Worm (Caenorhabditis elegans) whole organism, L4 larva: ENCODE data around the gene C01G10.7.
A peak's percentile ranks its signal among the peaks of the same experiment; 100 is the strongest.
"Not testable (repeated sequence)": the region's sequence is repeated elsewhere in the genome, so short reads cannot be mapped to it uniquely, and the experiment has no call there.

Experiments
- F26F4.8 ChIP-seq: fragments of 200-800 bp; sonication (Bioruptor generic); conservative IDR thresholded peaks from 2 replicates; pipeline ENCODE4 v1.3.6; 2022; ENCODE audit warnings: missing genetic modification characterization, missing compliant biosample characterization
- F37D6.2 ChIP-seq: sonication (generic microtip); optimal IDR thresholded peaks from 2 replicates; lab custom pipeline; 2016; ENCODE audit warnings: mild to moderate bottlenecking, missing genetic modification characterization, missing compliant biosample characterization
- Y5F2A.4 ChIP-seq: fragments of 200-800 bp; sonication (Bioruptor generic); optimal IDR thresholded peaks from 2 replicates; lab custom pipeline; 2018; ENCODE audit warnings: mild to moderate bottlenecking, missing genetic modification characterization, missing compliant biosample characterization
- Y75B8A.6 ChIP-seq: fragments of 200-800 bp; sonication (Bioruptor generic); IDR thresholded peaks from 2 replicates; pipeline ENCODE4 v1.3.6; 2022; ENCODE audit warnings: missing genetic modification reagents, missing genetic modification characterization, missing compliant biosample characterization
- attf-4 ChIP-seq: sonication (generic microtip); optimal IDR thresholded peaks from 3 replicates; lab custom pipeline; 2017; ENCODE audit warnings: missing biosample characterization, missing genetic modification characterization
- ceh-28 ChIP-seq: fragments of 150-350 bp; optimal IDR thresholded peaks from 2 replicates; lab custom pipeline; 2014; ENCODE audit warnings: missing biosample characterization, missing genetic modification reagents, missing genetic modification characterization
- ceh-82 ChIP-seq: sonication (generic microtip); optimal IDR thresholded peaks from 2 replicates; lab custom pipeline; 2017; ENCODE audit warnings: missing biosample characterization, missing genetic modification characterization
- daf-12 ChIP-seq: fragments of 150-350 bp; optimal IDR thresholded peaks from 2 replicates; lab custom pipeline; 2014; ENCODE audit warnings: missing biosample characterization, missing genetic modification reagents, missing genetic modification characterization
- dmd-6 ChIP-seq: fragments of 200-800 bp; sonication (Bioruptor generic); IDR thresholded peaks from 2 replicates; pipeline ENCODE4 v1.3.6; 2022; ENCODE audit warnings: missing genetic modification reagents, missing genetic modification characterization, missing compliant biosample characterization
- dmd-8 ChIP-seq: fragments of 200-800 bp; sonication (Bioruptor generic); IDR thresholded peaks from 2 replicates; pipeline ENCODE4 v1.3.6; 2022; ENCODE audit warnings: missing genetic modification characterization, missing compliant biosample characterization
- dve-1 ChIP-seq: sonication (generic microtip); optimal IDR thresholded peaks from 2 replicates; lab custom pipeline; 2017; ENCODE audit warnings: antibody characterized with exemption, mild to moderate bottlenecking, missing genetic modification characterization, missing compliant biosample characterization; ENCODE audit not compliant: insufficient read depth
- egl-27 ChIP-seq: sonication (generic microtip); optimal IDR thresholded peaks from 3 replicates; lab custom pipeline; 2017; ENCODE audit warnings: missing biosample characterization, missing genetic modification reagents, missing genetic modification characterization
- egl-43 ChIP-seq: fragments of 200-800 bp; sonication (Bioruptor generic); IDR thresholded peaks from 2 replicates; pipeline ENCODE4 v1.3.6; 2022; ENCODE audit warnings: missing genetic modification reagents, missing genetic modification characterization, missing compliant biosample characterization
- hlh-11 ChIP-seq: fragments of 200-800 bp; sonication (Bioruptor generic); optimal IDR thresholded peaks from 2 replicates; lab custom pipeline; 2018; ENCODE audit warnings: mild to moderate bottlenecking, missing genetic modification characterization, missing compliant biosample characterization
- hlh-30 ChIP-seq: sonication (generic microtip); optimal IDR thresholded peaks from 2 replicates; lab custom pipeline; 2017; ENCODE audit warnings: antibody characterized with exemption, mild to moderate bottlenecking, missing genetic modification characterization, missing compliant biosample characterization; ENCODE audit not compliant: insufficient read depth
- lin-15B ChIP-seq: fragments of 150-350 bp; sonication (generic microtip); optimal IDR thresholded peaks from 3 replicates; lab custom pipeline; 2014; ENCODE audit warnings: missing biosample characterization, missing genetic modification characterization
- mdl-1 ChIP-seq, 2 experiments: fragments of 150-350 bp in 1 of 2; sonication (generic microtip) in 1 of 2; optimal IDR thresholded peaks; 2 replicates each; lab custom pipeline; 2014 to 2017; ENCODE audit warnings: missing biosample characterization in 2 of 2, missing genetic modification characterization in 2 of 2
- mep-1 ChIP-seq: fragments of 150-350 bp; sonication (generic microtip); optimal IDR thresholded peaks from 3 replicates; lab custom pipeline; 2014; ENCODE audit warnings: missing biosample characterization, missing genetic modification characterization
- mxl-2 ChIP-seq: fragments of 200-800 bp; sonication (Bioruptor generic); conservative IDR thresholded peaks from 2 replicates; pipeline ENCODE4 v1.3.6; 2022; ENCODE audit warnings: missing genetic modification reagents, missing genetic modification characterization, missing compliant biosample characterization
- nhr-10 ChIP-seq: fragments of 150-350 bp; optimal IDR thresholded peaks from 2 replicates; lab custom pipeline; 2014; ENCODE audit warnings: missing biosample characterization, missing genetic modification characterization
- nhr-25 ChIP-seq: sonication (generic microtip); optimal IDR thresholded peaks from 2 replicates; lab custom pipeline; 2017; ENCODE audit warnings: missing genetic modification characterization, mild to moderate bottlenecking, missing compliant biosample characterization, antibody characterized with exemption, moderate library complexity, borderline replicate concordance; ENCODE audit not compliant: insufficient read depth
- nhr-42 ChIP-seq: fragments of 200-800 bp; sonication (Bioruptor generic); IDR thresholded peaks from 2 replicates; pipeline ENCODE4 v1.3.6; 2022; ENCODE audit warnings: missing genetic modification characterization, missing compliant biosample characterization
- nhr-48 ChIP-seq: sonication (generic microtip); optimal IDR thresholded peaks from 2 replicates; lab custom pipeline; 2016; ENCODE audit warnings: mild to moderate bottlenecking, missing genetic modification characterization, missing compliant biosample characterization
- pha-4 ChIP-seq, 2 experiments: fragments of 150-350 bp in 1 of 2; fragments of 200-800 bp in 1 of 2; sonication (Bioruptor generic) in 1 of 2; IDR thresholded peaks in 1 of 2; optimal IDR thresholded peaks in 1 of 2; 2 replicates each; pipeline versions ENCODE4 v1.3.6 to Lab custom; 2014 to 2022; ENCODE audit warnings: missing genetic modification characterization in 2 of 2, missing genetic modification reagents in 2 of 2, missing biosample characterization in 1 of 2, missing compliant biosample characterization in 1 of 2
- skn-1 ChIP-seq: fragments of 150-350 bp; optimal IDR thresholded peaks from 2 replicates; lab custom pipeline; 2014; ENCODE audit warnings: missing biosample characterization, missing genetic modification characterization
- spr-3 ChIP-seq: fragments of 200-800 bp; sonication (Bioruptor generic); optimal IDR thresholded peaks from 2 replicates; lab custom pipeline; 2018; ENCODE audit warnings: mild to moderate bottlenecking, missing genetic modification characterization, missing compliant biosample characterization
- unc-62 ChIP-seq, 3 experiments: fragments of 150-350 bp in 1 of 3; sonication (generic microtip); optimal IDR thresholded peaks in 2 of 3; peaks in 1 of 3; 1 replicate in 1 of 3; 2 replicates in 2 of 3; lab custom pipeline; 2014 to 2017; ENCODE audit warnings: missing biosample characterization in 3 of 3, missing genetic modification characterization in 3 of 3, missing genetic modification reagents in 3 of 3, missing genotype in 1 of 3
- zag-1 ChIP-seq: fragments of 150-350 bp; optimal IDR thresholded peaks from 2 replicates; lab custom pipeline; 2014; ENCODE audit warnings: missing biosample characterization, missing genetic modification characterization
- zfp-3 ChIP-seq: fragments of 200-800 bp; sonication (Bioruptor generic); conservative IDR thresholded peaks from 2 replicates; pipeline ENCODE4 v1.3.6; 2022; ENCODE audit warnings: missing genetic modification reagents, missing genetic modification characterization, missing compliant biosample characterization
- zip-11 ChIP-seq: fragments of 200-800 bp; sonication (Bioruptor generic); IDR thresholded peaks from 2 replicates; pipeline ENCODE4 v1.3.6; 2022; ENCODE audit warnings: missing genetic modification characterization, missing compliant biosample characterization

Gene C01G10.7

ce11 chrV:15113992-15114391 is 28.4 kb downstream of the C01G10.7 start, which contains the start of gene T01G5.6:
Gene T01G5.6 (minus strand): TSS chrV:15114092.
- TF ChIP-seq daf-12 (tag; lab: Kevin White, UChicago) = no peak
- TF ChIP-seq F37D6.2 = no peak
- no peak for TF ChIP-seq mdl-1 (tag; optimal IDR thresholded peaks at IDR 0.05; lab: Kevin White, UChicago)
- no peak for TF ChIP-seq skn-1 (tag; lab: Kevin White, UChicago)
- TF ChIP-seq dmd-8 (GFP tag; lab: Robert Waterston, UW) = no peak
- TF ChIP-seq nhr-42 (GFP tag; lab: Robert Waterston, UW) = no peak
- no peak for TF ChIP-seq Y75B8A.6
- TF ChIP-seq nhr-25 (tag; lab: Kevin White, UChicago) = no peak
- TF ChIP-seq lin-15B (tag; lab: Kevin White, UChicago) = no peak
- no peak for TF ChIP-seq zfp-3 (GFP tag; lab: Robert Waterston, UW)
- TF ChIP-seq hlh-11 (tag; lab: Kevin White, UChicago) = no peak
- no peak for TF ChIP-seq ceh-28
- no peak for TF ChIP-seq unc-62 (GFP tag; optimal IDR thresholded peaks at IDR 0.05 in 1 of 2; lab: Kevin White, UChicago)
- TF ChIP-seq unc-62 (tag; optimal IDR thresholded peaks at IDR 0.05; lab: Kevin White, UChicago) = no peak
- TF ChIP-seq pha-4 (GFP tag; IDR thresholded peaks at IDR 0.05; lab: Robert Waterston, UW) = no peak
- TF ChIP-seq pha-4 (tag; optimal IDR thresholded peaks at IDR 0.05; lab: Kevin White, UChicago) = no peak
- TF ChIP-seq mxl-2 = no peak
- no peak for TF ChIP-seq nhr-48 (tag; lab: Kevin White, UChicago)
- TF ChIP-seq zag-1 (tag; lab: Kevin White, UChicago) = no peak
- TF ChIP-seq Y5F2A.4 = no peak

ce11 chrV:15115968-15116367 is 30.4 kb downstream of the C01G10.7 start, which contains the start of gene T01G5.8:
Gene T01G5.8 (plus strand): TSS chrV:15116268.
- not testable (repeated sequence) for TF ChIP-seq hlh-30; F26F4.8 (GFP tag; lab: Robert Waterston, UW); attf-4 (tag; lab: Kevin White, UChicago)

ce11 chrV:15119517-15119916 is 34.0 kb downstream of the C01G10.7 start, which contains the start of gene flor-1:
Gene flor-1 (minus strand): TSS chrV:15119617.
- TF ChIP-seq unc-62 (GFP tag; optimal IDR thresholded peaks at IDR 0.05 in 1 of 2; lab: Kevin White, UChicago) (no peak), unc-62 (tag; optimal IDR thresholded peaks at IDR 0.05; lab: Kevin White, UChicago) (no peak), dve-1 (tag; lab: Kevin White, UChicago) (peak; percentile 20)
- TF ChIP-seq, all 104 proteins: peak for 1

- TF ChIP-seq dmd-6 = peak; percentile 40; the same call in 1 of the 2 replicates
These were observed 39.6 kb downstream of the C01G10.7 start, which contains the start of gene ugt-30 for ce11 chrV:15125162-15125561. Gene ugt-30 (minus strand): TSS chrV:15125262.

- TF ChIP-seq zip-11 (GFP tag; lab: Robert Waterston, UW) (no peak), egl-43 (GFP tag; lab: Robert Waterston, UW) (no peak), nhr-10 (tag; lab: Kevin White, UChicago) (no peak), egl-27 (no peak), lin-15B (tag; lab: Kevin White, UChicago) (no peak), spr-3 (GFP tag; lab: Kevin White, UChicago) (no peak), ceh-82 (tag; lab: Kevin White, UChicago) (no peak), mep-1 (tag; lab: Kevin White, UChicago) (no peak)
These were observed 41.9 kb downstream of the C01G10.7 start, which contains the start of gene srj-27 for ce11 chrV:15127413-15127812. Gene srj-27 (minus strand): TSS chrV:15127513.
